Fruit fly (Drosophila melanogaster): ENCODE results near the gene CG16863.

- no peak for TF ChIP-seq CG8478 (optimal IDR thresholded peaks at IDR 0.05)
- TF ChIP-seq CTCF (optimal IDR thresholded peaks at IDR 0.05), result no peak
These were observed 2.6 kb downstream of the CG16863 start, which contains the start of gene Sec71 for dm6 chr2L:13793405-13793804.

Measured in S2 (cell line).